Worm (Caenorhabditis elegans) whole organism, midembryonic: ENCODE measurements around the gene C28H8.3.

Source experiments
- T22C8.4 ChIP-seq: fragments of 200-800 bp; sonication (Bioruptor generic); IDR thresholded peaks from 2 replicates; pipeline ENCODE4 v1.3.6; 2022; ENCODE audit warnings: missing genetic modification characterization, missing compliant biosample characterization
- flt-1 ChIP-seq: fragments of 200-800 bp; sonication (Bioruptor generic); IDR thresholded peaks from 2 replicates; pipeline ENCODE4 v1.3.6; 2022; ENCODE audit warnings: missing genetic modification characterization, missing compliant biosample characterization
- med-1 ChIP-seq: sonication (generic microtip); optimal IDR thresholded peaks from 2 replicates; lab custom pipeline; 2017; ENCODE audit warnings: missing genetic modification characterization, mild to moderate bottlenecking, missing compliant biosample characterization, antibody characterized with exemption, missing genetic modification reagents; ENCODE audit not compliant: insufficient read depth
- ref-1 ChIP-seq: fragments of 200-800 bp; sonication (Bioruptor generic); conservative IDR thresholded peaks from 2 replicates; pipeline ENCODE4 v1.3.6; 2022; ENCODE audit warnings: missing genetic modification reagents, missing genetic modification characterization, missing compliant biosample characterization
- tab-1 ChIP-seq: fragments of 200-800 bp; sonication (Bioruptor generic); IDR thresholded peaks from 2 replicates; pipeline ENCODE4 v1.3.6; 2022; ENCODE audit warnings: missing genetic modification characterization, missing compliant biosample characterization
- ztf-23 ChIP-seq: fragments of 200-800 bp; sonication (Bioruptor generic); IDR thresholded peaks from 2 replicates; pipeline ENCODE4 v1.3.6; 2022; ENCODE audit warnings: missing genetic modification reagents, missing genetic modification characterization, missing compliant biosample characterization
- ztf-29 ChIP-seq: fragments of 200-800 bp; sonication (Bioruptor generic); IDR thresholded peaks from 2 replicates; pipeline ENCODE4 v1.3.6; 2022; ENCODE audit warnings: missing genetic modification reagents, missing genetic modification characterization, missing compliant biosample characterization

- TF ChIP-seq tab-1 (GFP tag; lab: Robert Waterston, UW) (no peak), flt-1 (no peak), ref-1 (no peak), ztf-23 (GFP tag; lab: Robert Waterston, UW) (no peak), ztf-29 (GFP tag; lab: Robert Waterston, UW) (no peak), T22C8.4 (no peak), med-1 (GFP tag; lab: Kevin White, UChicago) (no peak)
Observed at ce11 chrIII:5917365-5917958, 9.0 kb downstream of the C28H8.3 start.
